Worm (Caenorhabditis elegans) whole organism, L2 larva: Measurements from ENCODE around the gene F43C9.1.

Source experiments
- F13H6.1 ChIP-seq: sonication (generic microtip); optimal IDR thresholded peaks from 2 replicates; lab custom pipeline; 2016; ENCODE audit warnings: missing genetic modification characterization, missing compliant biosample characterization
- ZK546.5 ChIP-seq: sonication (generic microtip); optimal IDR thresholded peaks from 2 replicates; lab custom pipeline; 2017; ENCODE audit warnings: missing biosample characterization, missing genetic modification characterization
- ama-1 ChIP-seq: fragments of 150-350 bp; optimal IDR thresholded peaks from 2 replicates; lab custom pipeline; 2018; ENCODE audit warnings: inconsistent platforms
- blmp-1 ChIP-seq: sonication (generic microtip); optimal IDR thresholded peaks from 2 replicates; lab custom pipeline; 2017; ENCODE audit warnings: missing genetic modification characterization, mild to moderate bottlenecking, missing compliant biosample characterization, antibody characterized with exemption, moderate library complexity; ENCODE audit not compliant: insufficient read depth
- ceh-82 ChIP-seq: fragments of 150-350 bp; optimal IDR thresholded peaks from 2 replicates; lab custom pipeline; 2014; ENCODE audit warnings: missing biosample characterization, missing genetic modification characterization
- egl-27 ChIP-seq: sonication (generic microtip); optimal IDR thresholded peaks from 3 replicates; lab custom pipeline; 2017; ENCODE audit warnings: missing biosample characterization, missing genetic modification reagents, missing genetic modification characterization
- lin-11 ChIP-seq: fragments of 150-350 bp; sonication (generic microtip); optimal IDR thresholded peaks from 2 replicates; lab custom pipeline; 2014; ENCODE audit warnings: missing biosample characterization, missing genetic modification characterization, inconsistent platforms, mixed read lengths
- nhr-23 ChIP-seq: fragments of 150-350 bp; optimal IDR thresholded peaks from 2 replicates; lab custom pipeline; 2014; ENCODE audit warnings: missing biosample characterization, missing genetic modification reagents, missing genetic modification characterization
- unc-55 ChIP-seq: fragments of 150-350 bp; sonication (generic microtip); optimal IDR thresholded peaks from 3 replicates; lab custom pipeline; 2014; ENCODE audit warnings: missing biosample characterization, missing genetic modification reagents, missing genetic modification characterization
- ztf-11 ChIP-seq: sonication (generic microtip); optimal IDR thresholded peaks from 2 replicates; lab custom pipeline; 2017; ENCODE audit warnings: missing biosample characterization, missing genetic modification characterization

- TF ChIP-seq ZK546.5 (tag; lab: Kevin White, UChicago) (no peak), unc-55 (GFP tag; lab: Kevin White, UChicago) (no peak), egl-27 (tag; lab: Kevin White, UChicago) (no peak), ceh-82 (no peak), ama-1 (lab: Kevin White, UChicago) (no peak), ztf-11 (no peak), nhr-23 (no peak), F13H6.1 (tag; lab: Kevin White, UChicago) (peak; percentile 64), lin-11 (no peak), blmp-1 (tag; lab: Kevin White, UChicago) (peak; percentile 98)
These were observed 2.2 kb downstream of the F43C9.1 start for ce11 chrX:4795329-4795728.
